Fruit fly (Drosophila melanogaster): ENCODE results near the gene CrebA.
A peak's percentile ranks its signal among the peaks of the same experiment; 100 is the strongest.

The CrebA gene

dm6 chr3L:15500813-15501645 is 34.2 kb upstream of the CrebA start, which contains the start of gene CG7272 (continued):
- TF ChIP-seq Stat92E (GFP tag; optimal IDR thresholded peaks at IDR 0.05) (peak in 1 of 3 experiments; percentile 21), CG3838 (GFP tag; optimal IDR thresholded peaks at IDR 0.05) (no peak), caup (GFP tag; optimal IDR thresholded peaks at IDR 0.05; ENCODE audit: severe bottlenecking) (peak; percentile 38), CG9932 (GFP tag; IDR thresholded peaks at IDR 0.05) (peak; percentile 36; the same call in 1 of the 2 replicates), wdn (GFP tag; IDR thresholded peaks at IDR 0.05) (no peak), chm (GFP tag; IDR thresholded peaks at IDR 0.05) (no peak), crp (GFP tag; optimal IDR thresholded peaks at IDR 0.05) (peak in 1 of 2 experiments; percentile 5), CoRest (tag; optimal IDR thresholded peaks at IDR 0.05) (peak; percentile 9), row (GFP tag; IDR thresholded peaks at IDR 0.05) (peak; percentile 52; the same call in 2 of the 3 replicates), CG4617 (GFP tag; optimal IDR thresholded peaks at IDR 0.05; ENCODE audit: borderline replicate concordance) (no peak), luna (GFP tag; optimal IDR thresholded peaks at IDR 0.05) (no peak), amos (GFP tag; IDR thresholded peaks at IDR 0.05; ENCODE audit: partially characterized antibody) (peak; percentile 54; the same call in 1 of the 2 replicates), CG15269 (tag; optimal IDR thresholded peaks at IDR 0.05) (peak; percentile 27), gfzf (GFP tag; optimal IDR thresholded peaks at IDR 0.05) (peak; percentile 82), ash1 (GFP tag; optimal IDR thresholded peaks at IDR 0.05) (no peak), vvl (GFP tag; IDR thresholded peaks at IDR 0.05) (peak; percentile 42), Dp (GFP tag; optimal IDR thresholded peaks at IDR 0.05) (peak; percentile 92), al (GFP tag; IDR thresholded peaks at IDR 0.05) (0 out of 2 replicates have a peak, but pooled peaks have one; percentile 13), Bdp1 (GFP tag; optimal IDR thresholded peaks at IDR 0.05) (no peak), CG13287 (GFP tag; IDR thresholded peaks at IDR 0.05; ENCODE audit: partially characterized antibody) (peak; percentile 66), CG4360 (GFP tag; IDR thresholded peaks at IDR 0.05) (no peak), ATbp (GFP tag; optimal IDR thresholded peaks at IDR 0.05) (peak; percentile 19), CG7987 (GFP tag; optimal IDR thresholded peaks at IDR 0.05) (peak; percentile 26), ERR (GFP tag; optimal IDR thresholded peaks at IDR 0.05) (peak; percentile 31), NC2α (GFP tag; optimal IDR thresholded peaks at IDR 0.05) (no peak), Dek (tag; optimal IDR thresholded peaks at IDR 0.05) (peak; percentile 17), Scr (GFP tag; IDR thresholded peaks at IDR 0.05; ENCODE audit: partially characterized antibody) (peak; percentile 20; the same call in 1 of the 2 replicates), CG9215 (GFP tag; IDR thresholded peaks at IDR 0.05) (no peak), CG3281 (GFP tag; optimal IDR thresholded peaks at IDR 0.05) (peak; percentile 3), CG2116 (GFP tag; optimal IDR thresholded peaks at IDR 0.05) (peak; percentile 62), Dref (GFP tag; IDR thresholded peaks at IDR 0.05) (peak; percentile 87), corto (GFP tag; optimal IDR thresholded peaks at IDR 0.05) (no peak), sob (GFP tag; IDR thresholded peaks at IDR 0.05) (peak; percentile 15; the same call in 1 of the 2 replicates), Taf1 (GFP tag; IDR thresholded peaks at IDR 0.05) (no peak), scrt (GFP tag; optimal IDR thresholded peaks at IDR 0.05) (no peak), CG8944 (GFP tag; optimal IDR thresholded peaks at IDR 0.05) (no peak), fru (optimal IDR thresholded peaks at IDR 0.05) (no peak), Elba2 (GFP tag; optimal IDR thresholded peaks at IDR 0.05) (no peak), Camta (GFP tag; optimal IDR thresholded peaks at IDR 0.05) (no peak), CG12769 (tag; optimal IDR thresholded peaks at IDR 0.05) (peak; percentile 74), maf-S (GFP tag; optimal IDR thresholded peaks at IDR 0.05) (no peak), otp (GFP tag; IDR thresholded peaks at IDR 0.05) (0 out of 3 replicates have a peak, but pooled peaks have one; percentile 6), CG34224 (GFP tag; IDR thresholded peaks at IDR 0.05; ENCODE audit: partially characterized antibody) (peak; percentile 42; the same call in 2 of the 3 replicates), slou (GFP tag; optimal IDR thresholded peaks at IDR 0.05) (no peak), CG34376 (GFP tag; optimal IDR thresholded peaks at IDR 0.05) (peak; percentile 52), CG4404 (GFP tag; IDR thresholded peaks at IDR 0.05) (no peak), Opbp (GFP tag; IDR thresholded peaks at IDR 0.05; ENCODE audit: partially characterized antibody) (no peak), CG2120 (GFP tag; optimal IDR thresholded peaks at IDR 0.05) (peak; percentile 49)

Data from whole organism, embryonic.